Worm (Caenorhabditis elegans) whole organism, L3 larva: Measurements from ENCODE around the gene acp-2.

Experiments used
- R02D3.7 ChIP-seq: fragments of 150-350 bp; optimal IDR thresholded peaks from 2 replicates; lab custom pipeline; 2014; ENCODE audit warnings: missing biosample characterization, missing genetic modification characterization
- ZK546.5 ChIP-seq: sonication (generic microtip); optimal IDR thresholded peaks from 2 replicates; lab custom pipeline; 2017; ENCODE audit warnings: missing biosample characterization, missing genetic modification characterization
- ceh-16 ChIP-seq: sonication (generic microtip); optimal IDR thresholded peaks from 2 replicates; lab custom pipeline; 2017; ENCODE audit warnings: missing biosample characterization, missing genetic modification characterization
- ceh-28 ChIP-seq: fragments of 150-350 bp; optimal IDR thresholded peaks from 2 replicates; lab custom pipeline; 2014; ENCODE audit warnings: missing biosample characterization, missing genetic modification reagents, missing genetic modification characterization
- ceh-82 ChIP-seq: fragments of 150-350 bp; optimal IDR thresholded peaks from 2 replicates; lab custom pipeline; 2014; ENCODE audit warnings: missing biosample characterization, missing genetic modification characterization
- ceh-9 ChIP-seq: sonication (generic microtip); optimal IDR thresholded peaks from 2 replicates; lab custom pipeline; 2018; ENCODE audit warnings: missing biosample characterization, missing genetic modification characterization
- daf-12 ChIP-seq: fragments of 150-350 bp; optimal IDR thresholded peaks from 2 replicates; lab custom pipeline; 2014; ENCODE audit warnings: missing biosample characterization, missing genetic modification reagents, missing genetic modification characterization
- elt-2 ChIP-seq: sonication (generic microtip); optimal IDR thresholded peaks from 2 replicates; lab custom pipeline; 2016; ENCODE audit warnings: missing genetic modification reagents, mild to moderate bottlenecking, missing genetic modification characterization, missing compliant biosample characterization
- elt-3 ChIP-seq, 3 experiments: fragments of 150-350 bp in 1 of 3; sonication (generic microtip) in 2 of 3; optimal IDR thresholded peaks; 2 replicates in 2 of 3; 4 replicates in 1 of 3; lab custom pipeline; 2014 to 2017; ENCODE audit warnings: missing biosample characterization in 3 of 3, missing genetic modification characterization in 3 of 3
- eor-1 ChIP-seq, 2 experiments: fragments of 150-350 bp; optimal IDR thresholded peaks; 2 replicates each; lab custom pipeline; 2014 to 2018; ENCODE audit warnings: missing biosample characterization in 2 of 2, missing genetic modification characterization in 2 of 2
- fkh-10 ChIP-seq: sonication (generic microtip); optimal IDR thresholded peaks from 2 replicates; lab custom pipeline; 2017; ENCODE audit warnings: missing biosample characterization, missing genetic modification reagents, missing genetic modification characterization
- fkh-2 ChIP-seq: fragments of 150-350 bp; optimal IDR thresholded peaks from 2 replicates; lab custom pipeline; 2014; ENCODE audit warnings: missing biosample characterization, missing genetic modification reagents, missing genetic modification characterization
- fos-1 ChIP-seq: fragments of 150-350 bp; optimal IDR thresholded peaks from 2 replicates; lab custom pipeline; 2014; ENCODE audit warnings: missing biosample characterization, missing genetic modification characterization
- hmg-11 ChIP-seq: sonication (generic microtip); optimal IDR thresholded peaks from 2 replicates; lab custom pipeline; 2016; ENCODE audit warnings: missing genetic modification characterization, missing compliant biosample characterization
- jun-1 ChIP-seq: fragments of 150-350 bp; optimal IDR thresholded peaks from 2 replicates; lab custom pipeline; 2014; ENCODE audit warnings: missing biosample characterization, missing genetic modification reagents, missing genetic modification characterization
- lin-15B ChIP-seq: fragments of 150-350 bp; optimal IDR thresholded peaks from 2 replicates; lab custom pipeline; 2014; ENCODE audit warnings: missing biosample characterization, missing genetic modification characterization
- lin-39 ChIP-seq: fragments of 150-350 bp; optimal IDR thresholded peaks from 2 replicates; lab custom pipeline; 2018; ENCODE audit warnings: missing biosample characterization, missing genetic modification reagents, missing genetic modification characterization
- lsy-12 ChIP-seq: sonication (generic microtip); optimal IDR thresholded peaks from 2 replicates; lab custom pipeline; 2016; ENCODE audit warnings: mild to moderate bottlenecking, missing genetic modification characterization, missing compliant biosample characterization
- mdl-1 ChIP-seq: fragments of 150-350 bp; optimal IDR thresholded peaks from 2 replicates; lab custom pipeline; 2014; ENCODE audit warnings: missing biosample characterization, missing genetic modification characterization
- mml-1 ChIP-seq: fragments of 150-350 bp; sonication (generic microtip); optimal IDR thresholded peaks from 3 replicates; lab custom pipeline; 2014; ENCODE audit warnings: missing biosample characterization, missing genetic modification characterization
- nfya-1 ChIP-seq: sonication (generic microtip); optimal IDR thresholded peaks from 2 replicates; lab custom pipeline; 2017; ENCODE audit warnings: missing genetic modification characterization, mild to moderate bottlenecking, missing compliant biosample characterization, antibody characterized with exemption, moderate library complexity; ENCODE audit not compliant: insufficient read depth
- nhr-11 ChIP-seq: fragments of 150-350 bp; optimal IDR thresholded peaks from 2 replicates; lab custom pipeline; 2014; ENCODE audit warnings: missing biosample characterization, missing genetic modification characterization
- nhr-12 ChIP-seq: fragments of 150-350 bp; optimal IDR thresholded peaks from 2 replicates; lab custom pipeline; 2014; ENCODE audit warnings: missing biosample characterization, missing genetic modification characterization
- nhr-23 ChIP-seq: fragments of 150-350 bp; optimal IDR thresholded peaks from 2 replicates; lab custom pipeline; 2014; ENCODE audit warnings: missing biosample characterization, missing genetic modification reagents, missing genetic modification characterization
- nhr-237 ChIP-seq: fragments of 150-350 bp; optimal IDR thresholded peaks from 2 replicates; lab custom pipeline; 2014; ENCODE audit warnings: missing biosample characterization, missing genetic modification characterization
- nhr-25 ChIP-seq: sonication (generic microtip); optimal IDR thresholded peaks from 2 replicates; lab custom pipeline; 2017; ENCODE audit warnings: missing biosample characterization, missing genetic modification characterization
- nhr-28 ChIP-seq: fragments of 150-350 bp; optimal IDR thresholded peaks from 2 replicates; lab custom pipeline; 2014; ENCODE audit warnings: missing biosample characterization, missing genetic modification characterization
- nhr-43 ChIP-seq: sonication (generic microtip); optimal IDR thresholded peaks from 2 replicates; lab custom pipeline; 2016; ENCODE audit warnings: mild to moderate bottlenecking, missing genetic modification characterization, missing compliant biosample characterization; ENCODE audit not compliant: poor library complexity, severe bottlenecking
- nhr-76 ChIP-seq: fragments of 150-350 bp; sonication (generic microtip); optimal IDR thresholded peaks from 5 replicates; lab custom pipeline; 2014; ENCODE audit warnings: missing biosample characterization, missing genetic modification characterization
- nhr-77 ChIP-seq: fragments of 150-350 bp; optimal IDR thresholded peaks from 2 replicates; lab custom pipeline; 2014; ENCODE audit warnings: missing biosample characterization, missing genetic modification characterization
- pqm-1 ChIP-seq: fragments of 150-350 bp; optimal IDR thresholded peaks from 2 replicates; lab custom pipeline; 2017; ENCODE audit warnings: missing biosample characterization, missing genetic modification characterization, inconsistent platforms
- sea-2 ChIP-seq: fragments of 150-350 bp; sonication (generic microtip); optimal IDR thresholded peaks from 4 replicates; lab custom pipeline; 2014; ENCODE audit warnings: missing biosample characterization, missing genetic modification reagents, missing genetic modification characterization
- skn-1 ChIP-seq: fragments of 150-350 bp; optimal IDR thresholded peaks from 2 replicates; lab custom pipeline; 2014; ENCODE audit warnings: missing biosample characterization, missing genetic modification characterization
- tbx-2 ChIP-seq: sonication (generic microtip); optimal IDR thresholded peaks from 2 replicates; lab custom pipeline; 2016; ENCODE audit warnings: mild to moderate bottlenecking, missing genetic modification characterization, missing compliant biosample characterization
- unc-62 ChIP-seq: fragments of 150-350 bp; sonication (generic microtip); optimal IDR thresholded peaks from 4 replicates; lab custom pipeline; 2014; ENCODE audit warnings: missing biosample characterization, missing genetic modification reagents, missing genetic modification characterization
- zag-1 ChIP-seq: fragments of 150-350 bp; optimal IDR thresholded peaks from 2 replicates; lab custom pipeline; 2014; ENCODE audit warnings: missing biosample characterization, missing genetic modification characterization
- ztf-11 ChIP-seq: fragments of 150-350 bp; optimal IDR thresholded peaks from 2 replicates; lab custom pipeline; 2014; ENCODE audit warnings: missing biosample characterization, missing genetic modification characterization
- ztf-4 ChIP-seq: fragments of 150-350 bp; optimal IDR thresholded peaks from 2 replicates; lab custom pipeline; 2014; ENCODE audit warnings: missing biosample characterization, missing genetic modification characterization

Gene acp-2

ce11 chrII:8392215-8392614 lies 39.6 kb downstream of the acp-2 start:
- TF ChIP-seq elt-3 (tag; optimal IDR thresholded peaks at IDR 0.05; lab: Kevin White, UChicago) (no peak), nhr-23 (tag; lab: Kevin White, UChicago) (no peak), elt-2 (tag; lab: Kevin White, UChicago) (peak; percentile 49), pqm-1 (tag; lab: Kevin White, UChicago) (peak; percentile 73), fkh-2 (tag; lab: Kevin White, UChicago) (no peak)

ce11 chrII:8390751-8391150 lies 41.1 kb downstream of the acp-2 start, which contains the start of gene F49E12.10:
Gene F49E12.10, plus strand, starts transcription at chrII:8391051.
- TF ChIP-seq lsy-12 (tag; lab: Kevin White, UChicago), result no peak
- TF ChIP-seq elt-2 (tag; lab: Kevin White, UChicago), result peak; percentile 39
- TF ChIP-seq pqm-1 (tag; lab: Kevin White, UChicago), result peak; percentile 41
- TF ChIP-seq, all 47 proteins: peak for 2

ce11 chrII:8388001-8388513 lies 43.8 kb downstream of the acp-2 start, which contains the start of gene drd-1:
Gene drd-1, plus strand, starts transcription at chrII:8388051.
- TF ChIP-seq R02D3.7 (tag; lab: Kevin White, UChicago) (no peak), nhr-11 (tag; lab: Kevin White, UChicago) (no peak), jun-1 (tag; lab: Kevin White, UChicago) (peak; percentile 27), ceh-16 (tag; lab: Kevin White, UChicago) (no peak), ceh-28 (tag; lab: Kevin White, UChicago) (no peak), zag-1 (tag; lab: Kevin White, UChicago) (no peak), hmg-11 (tag; lab: Kevin White, UChicago) (no peak), sea-2 (GFP tag; lab: Kevin White, UChicago) (no peak), lsy-12 (tag; lab: Kevin White, UChicago) (no peak), lin-15B (tag; lab: Kevin White, UChicago) (no peak), nhr-12 (tag; lab: Kevin White, UChicago) (no peak), fos-1 (tag; lab: Kevin White, UChicago) (peak; percentile 56), elt-3 (tag; optimal IDR thresholded peaks at IDR 0.05; lab: Kevin White, UChicago) (no peak), nfya-1 (tag; lab: Kevin White, UChicago) (no peak), ztf-4 (tag; lab: Kevin White, UChicago) (no peak), eor-1 (tag; optimal IDR thresholded peaks at IDR 0.05; lab: Kevin White, UChicago) (no peak), ZK546.5 (tag; lab: Kevin White, UChicago) (no peak), pqm-1 (tag; lab: Kevin White, UChicago) (peak; percentile 97), mdl-1 (tag; lab: Kevin White, UChicago) (no peak), unc-62 (GFP tag; lab: Kevin White, UChicago) (no peak), ztf-11 (no peak), ceh-82 (tag; lab: Kevin White, UChicago) (no peak), elt-2 (tag; lab: Kevin White, UChicago) (peak; percentile 98), nhr-76 (tag; lab: Kevin White, UChicago) (no peak), ceh-9 (tag; lab: Kevin White, UChicago) (no peak), nhr-43 (no peak), mml-1 (no peak), tbx-2 (no peak), nhr-25 (tag; lab: Kevin White, UChicago) (no peak), daf-12 (no peak), lin-39 (tag; lab: Kevin White, UChicago) (no peak), nhr-237 (tag; lab: Kevin White, UChicago) (no peak), skn-1 (tag; lab: Kevin White, UChicago) (no peak), nhr-23 (tag; lab: Kevin White, UChicago) (no peak), fkh-10 (GFP tag; lab: Kevin White, UChicago) (no peak), nhr-77 (tag; lab: Kevin White, UChicago) (no peak)

- no peak for TF ChIP-seq nhr-28 (tag; lab: Kevin White, UChicago)
- no peak for TF ChIP-seq lin-39 (tag; lab: Kevin White, UChicago)
- TF ChIP-seq unc-62 (GFP tag; lab: Kevin White, UChicago), result no peak
- peak; percentile 89 for TF ChIP-seq pqm-1 (tag; lab: Kevin White, UChicago)
- no peak for TF ChIP-seq ceh-9 (tag; lab: Kevin White, UChicago)
- TF ChIP-seq elt-2 (tag; lab: Kevin White, UChicago), result peak; percentile 83
- TF ChIP-seq ztf-4 (tag; lab: Kevin White, UChicago), result no peak
- peak; percentile 28 for TF ChIP-seq jun-1 (tag; lab: Kevin White, UChicago)
- no peak for TF ChIP-seq daf-12
- no peak for TF ChIP-seq fos-1 (tag; lab: Kevin White, UChicago)
- TF ChIP-seq, all 47 proteins: peak for 3
These were observed 45.0 kb downstream of the acp-2 start for ce11 chrII:8386897-8387296.
